Fruit fly (Drosophila melanogaster): ENCODE results near the gene drl.

- TF ChIP-seq toe (GFP tag; optimal IDR thresholded peaks at IDR 0.05) = no peak
- no peak for TF ChIP-seq pad (GFP tag; optimal IDR thresholded peaks at IDR 0.05)
- TF ChIP-seq cic (GFP tag; optimal IDR thresholded peaks at IDR 0.05) = no peak
- no peak for TF ChIP-seq CG5204 (GFP tag; optimal IDR thresholded peaks at IDR 0.05)
- TF ChIP-seq Clk (GFP tag; optimal IDR thresholded peaks at IDR 0.05) = no peak
- TF ChIP-seq CG12768 (GFP tag; optimal IDR thresholded peaks at IDR 0.05) = no peak
- no peak for TF ChIP-seq tj (GFP tag; optimal IDR thresholded peaks at IDR 0.05)
- no peak for TF ChIP-seq Hr96 (GFP tag; optimal IDR thresholded peaks at IDR 0.05)
Measured at dm6 chr2L:19235648-19236297, 45.6 kb downstream of the drl start.
